Fruit fly (Drosophila melanogaster) whole organism, embryonic: ENCODE measurements around the gene Sf3b6.
A peak's percentile ranks its signal among the peaks of the same experiment; 100 is the strongest.

Source experiments
- CG1233 ChIP-seq: fragments of 200-800 bp; sonication (Bioruptor generic); optimal IDR thresholded peaks from 4 replicates; lab custom pipeline; 2018; ENCODE audit warnings: missing biosample characterization, mild to moderate bottlenecking, missing genetic modification characterization
- CG13123 ChIP-seq: fragments of 200-800 bp; sonication (Bioruptor generic); optimal IDR thresholded peaks from 2 replicates; lab custom pipeline; 2016; ENCODE audit warnings: missing biosample characterization, missing genetic modification characterization
- CG13287 ChIP-seq: fragments of 200-800 bp; sonication (Bioruptor generic); IDR thresholded peaks from 2 replicates; pipeline ENCODE4 v1.3.6; 2022; ENCODE audit warnings: missing biosample characterization, missing genetic modification characterization; ENCODE audit not compliant: partially characterized antibody
- CG17568 ChIP-seq: fragments of 200-800 bp; sonication (Bioruptor generic); optimal IDR thresholded peaks from 2 replicates; lab custom pipeline; 2018; ENCODE audit warnings: missing biosample characterization, mild to moderate bottlenecking, missing genetic modification characterization, moderate library complexity
- CG17829 ChIP-seq: fragments of 200-800 bp; optimal IDR thresholded peaks from 2 replicates; lab custom pipeline; 2019; ENCODE audit warnings: missing biosample characterization, mild to moderate bottlenecking, missing genetic modification characterization, moderate library complexity
- CG18476 ChIP-seq: fragments of 200-800 bp; sonication (Bioruptor generic); optimal IDR thresholded peaks from 2 replicates; lab custom pipeline; 2016; ENCODE audit warnings: missing biosample characterization, mild to moderate bottlenecking, missing genetic modification characterization
- CG18599 ChIP-seq: fragments of 200-800 bp; sonication (Bioruptor generic); optimal IDR thresholded peaks from 3 replicates; lab custom pipeline; 2017; ENCODE audit warnings: missing biosample characterization, missing genetic modification characterization, mild to moderate bottlenecking, moderate library complexity, missing genetic modification reagents
- CG34422 ChIP-seq: fragments of 200-800 bp; sonication (Bioruptor generic); IDR thresholded peaks from 3 replicates; pipeline ENCODE4 v1.3.6; 2022; ENCODE audit warnings: missing biosample characterization, missing genetic modification characterization
- CG4820 ChIP-seq: fragments of 200-800 bp; sonication (Bioruptor generic); optimal IDR thresholded peaks from 3 replicates; lab custom pipeline; 2016; ENCODE audit warnings: missing biosample characterization, missing genetic modification characterization
- CG6654 ChIP-seq: fragments of 200-800 bp; sonication (Bioruptor generic); optimal IDR thresholded peaks from 2 replicates; lab custom pipeline; 2017; ENCODE audit warnings: missing biosample characterization, mild to moderate bottlenecking, missing genetic modification characterization
- CG9215 ChIP-seq: fragments of 200-800 bp; sonication (Bioruptor generic); IDR thresholded peaks from 2 replicates; pipeline ENCODE4 v1.3.6; 2022; ENCODE audit warnings: missing biosample characterization, missing genetic modification characterization
- CG9727 ChIP-seq: fragments of 200-800 bp; sonication (Bioruptor generic); optimal IDR thresholded peaks from 3 replicates; lab custom pipeline; 2017; ENCODE audit warnings: missing biosample characterization, mild to moderate bottlenecking, missing genetic modification characterization
- Chrac-16 ChIP-seq: fragments of 200-800 bp; sonication (Bioruptor generic); optimal IDR thresholded peaks from 3 replicates; lab custom pipeline; 2016; ENCODE audit warnings: missing biosample characterization, missing genetic modification characterization
- ERR ChIP-seq: fragments of 200-800 bp; sonication (Bioruptor generic); optimal IDR thresholded peaks from 2 replicates; lab custom pipeline; 2016; ENCODE audit warnings: missing biosample characterization, missing genetic modification characterization
- Eip74EF ChIP-seq, 2 experiments: fragments of 200-800 bp in 1 of 2; fragments of >200 bp in 1 of 2; sonication (Bioruptor generic) in 1 of 2; optimal IDR thresholded peaks; 2 replicates each; lab custom pipeline; 2017 to 2019; ENCODE audit warnings: missing biosample characterization in 2 of 2, missing genetic modification characterization in 2 of 2, mild to moderate bottlenecking in 1 of 2, moderate library complexity in 1 of 2
- Fer1 ChIP-seq: fragments of 200-800 bp; sonication (Bioruptor generic); optimal IDR thresholded peaks from 2 replicates; lab custom pipeline; 2017; ENCODE audit warnings: missing biosample characterization, mild to moderate bottlenecking, missing genetic modification characterization
- Fer2 ChIP-seq: fragments of 200-800 bp; sonication (Bioruptor generic); optimal IDR thresholded peaks from 2 replicates; lab custom pipeline; 2018; ENCODE audit warnings: missing biosample characterization, mild to moderate bottlenecking, missing genetic modification characterization, moderate library complexity
- Fer3 ChIP-seq: fragments of 200-800 bp; sonication (Bioruptor generic); optimal IDR thresholded peaks from 2 replicates; lab custom pipeline; 2018; ENCODE audit warnings: missing biosample characterization, mild to moderate bottlenecking, missing genetic modification characterization, moderate library complexity
- HHEX ChIP-seq: fragments of 200-800 bp; sonication (Bioruptor generic); optimal IDR thresholded peaks from 3 replicates; lab custom pipeline; 2017; ENCODE audit warnings: missing biosample characterization, mild to moderate bottlenecking, missing genetic modification characterization, missing genetic modification reagents
- Hr51 ChIP-seq, 2 experiments: fragments of 200-800 bp; sonication (Bioruptor generic); optimal IDR thresholded peaks; 2 replicates in 1 of 2; 3 replicates in 1 of 2; lab custom pipeline; 2016 to 2018; ENCODE audit warnings: missing biosample characterization in 2 of 2, missing genetic modification characterization in 2 of 2, mild to moderate bottlenecking in 1 of 2, moderate library complexity in 1 of 2
- Hr78 ChIP-seq, 2 experiments: fragments of 200-800 bp in 1 of 2; fragments of >200 bp in 1 of 2; sonication (Bioruptor generic) in 1 of 2; optimal IDR thresholded peaks; 2 replicates each; lab custom pipeline; 2017 to 2019; ENCODE audit warnings: missing biosample characterization in 2 of 2, missing genetic modification characterization in 2 of 2, mild to moderate bottlenecking in 1 of 2, moderate library complexity in 1 of 2
- Lhr ChIP-seq: fragments of 200-800 bp; sonication (Bioruptor generic); optimal IDR thresholded peaks from 3 replicates; lab custom pipeline; 2017; ENCODE audit warnings: mild to moderate bottlenecking, missing biosample characterization, missing genetic modification reagents, missing genetic modification characterization
- MESR4 ChIP-seq: fragments of 200-800 bp; sonication (Bioruptor generic); optimal IDR thresholded peaks from 2 replicates; lab custom pipeline; 2018; ENCODE audit warnings: missing biosample characterization, mild to moderate bottlenecking, missing genetic modification characterization, moderate library complexity
- Nf-YA ChIP-seq: fragments of 200-800 bp; sonication (Bioruptor generic); IDR thresholded peaks from 2 replicates; pipeline ENCODE4 v1.3.6; 2022; ENCODE audit warnings: missing biosample characterization, missing genetic modification characterization
- Oli ChIP-seq: fragments of 200-800 bp; sonication (Bioruptor generic); optimal IDR thresholded peaks from 2 replicates; lab custom pipeline; 2018; ENCODE audit warnings: missing biosample characterization, mild to moderate bottlenecking, missing genetic modification characterization, moderate library complexity
- Opbp ChIP-seq: fragments of 200-800 bp; sonication (Bioruptor generic); IDR thresholded peaks from 3 replicates; pipeline ENCODE4 v1.3.6; 2022; ENCODE audit warnings: missing biosample characterization, missing genetic modification characterization; ENCODE audit not compliant: partially characterized antibody
- Optix ChIP-seq: fragments of 200-800 bp; sonication (Bioruptor generic); IDR thresholded peaks from 3 replicates; pipeline ENCODE4 v1.3.6; 2022; ENCODE audit warnings: missing biosample characterization, missing genetic modification characterization
- Side ChIP-seq: fragments of 200-800 bp; sonication (Bioruptor generic); optimal IDR thresholded peaks from 2 replicates; lab custom pipeline; 2016; ENCODE audit warnings: missing biosample characterization, missing genetic modification characterization
- Sin3A ChIP-seq: fragments of >200 bp; optimal IDR thresholded peaks from 2 replicates; lab custom pipeline; 2018
- Usf ChIP-seq: fragments of 200-800 bp; sonication (Bioruptor generic); optimal IDR thresholded peaks from 2 replicates; lab custom pipeline; 2017; ENCODE audit warnings: missing genotype, missing biosample characterization, missing genetic modification characterization
- ab ChIP-seq: fragments of 200-800 bp; sonication (Bioruptor generic); optimal IDR thresholded peaks from 2 replicates; lab custom pipeline; 2016; ENCODE audit warnings: missing biosample characterization, missing genetic modification characterization
- ac ChIP-seq: fragments of 200-800 bp; sonication (Bioruptor generic); optimal IDR thresholded peaks from 3 replicates; lab custom pipeline; 2017; ENCODE audit warnings: missing biosample characterization, mild to moderate bottlenecking, missing genetic modification characterization
- al ChIP-seq: fragments of 200-800 bp; sonication (Bioruptor generic); IDR thresholded peaks from 2 replicates; pipeline ENCODE4 v1.3.6; 2022; ENCODE audit warnings: missing biosample characterization, missing genetic modification characterization
- ara ChIP-seq: fragments of 200-800 bp; sonication (Bioruptor generic); IDR thresholded peaks from 2 replicates; pipeline ENCODE4 v1.3.6; 2022; ENCODE audit warnings: missing biosample characterization, missing genetic modification characterization
- bowl ChIP-seq: fragments of 200-800 bp; sonication (Bioruptor generic); IDR thresholded peaks from 2 replicates; pipeline ENCODE4 v1.3.6; 2022; ENCODE audit warnings: missing biosample characterization, missing genetic modification characterization
- cas ChIP-seq: fragments of 200-800 bp; sonication (Bioruptor generic); IDR thresholded peaks from 2 replicates; pipeline ENCODE4 v1.3.6; 2022; ENCODE audit warnings: missing biosample characterization, missing genetic modification characterization
- caup ChIP-seq: fragments of 200-800 bp; sonication (Bioruptor generic); optimal IDR thresholded peaks from 3 replicates; lab custom pipeline; 2017; ENCODE audit warnings: missing biosample characterization, mild to moderate bottlenecking, missing genetic modification characterization, moderate library complexity; ENCODE audit not compliant: severe bottlenecking
- chinmo ChIP-seq: fragments of 200-800 bp; sonication (Bioruptor generic); IDR thresholded peaks from 4 replicates; pipeline ENCODE4 v1.3.6; 2022; ENCODE audit warnings: missing biosample characterization, missing genetic modification characterization; ENCODE audit not compliant: partially characterized antibody
- da ChIP-seq: fragments of 200-800 bp; sonication (Bioruptor generic); optimal IDR thresholded peaks from 2 replicates; lab custom pipeline; 2016; ENCODE audit warnings: missing biosample characterization, missing genetic modification characterization
- gce ChIP-seq: fragments of 200-800 bp; sonication (Bioruptor generic); IDR thresholded peaks from 3 replicates; pipeline ENCODE4 v1.3.6; 2022; ENCODE audit warnings: missing biosample characterization, missing genetic modification characterization
- gro ChIP-seq: fragments of 200-800 bp; sonication (Bioruptor generic); optimal IDR thresholded peaks from 2 replicates; lab custom pipeline; 2016; ENCODE audit warnings: missing biosample characterization, missing genetic modification characterization
- ham ChIP-seq: fragments of 200-800 bp; sonication (Bioruptor generic); IDR thresholded peaks from 2 replicates; pipeline ENCODE4 v1.3.6; 2022; ENCODE audit warnings: missing biosample characterization, missing genetic modification characterization
- ind ChIP-seq: fragments of 200-800 bp; sonication (Bioruptor generic); optimal IDR thresholded peaks from 3 replicates; lab custom pipeline; 2016; ENCODE audit warnings: missing biosample characterization, missing genetic modification characterization
- kah ChIP-seq: fragments of 200-800 bp; sonication (Bioruptor generic); optimal IDR thresholded peaks from 2 replicates; lab custom pipeline; 2018; ENCODE audit warnings: missing biosample characterization, mild to moderate bottlenecking, missing genetic modification characterization
- lbe ChIP-seq: fragments of 200-800 bp; sonication (Bioruptor generic); optimal IDR thresholded peaks from 2 replicates; lab custom pipeline; 2016; ENCODE audit warnings: missing biosample characterization, mild to moderate bottlenecking, missing genetic modification characterization
- luna ChIP-seq: fragments of 200-800 bp; sonication (Bioruptor generic); optimal IDR thresholded peaks from 2 replicates; lab custom pipeline; 2016; ENCODE audit warnings: missing biosample characterization, missing genetic modification characterization
- nau ChIP-seq: fragments of 200-800 bp; sonication (Bioruptor generic); optimal IDR thresholded peaks from 3 replicates; lab custom pipeline; 2017; ENCODE audit warnings: missing biosample characterization, mild to moderate bottlenecking, missing genetic modification characterization, missing genetic modification reagents
- ro ChIP-seq: fragments of 200-800 bp; sonication (Bioruptor generic); IDR thresholded peaks from 2 replicates; pipeline ENCODE4 v1.3.6; 2022; ENCODE audit warnings: missing biosample characterization, missing genetic modification characterization
- sisA ChIP-seq: fragments of 200-800 bp; sonication (Bioruptor generic); IDR thresholded peaks from 2 replicates; pipeline ENCODE4 v1.3.6; 2022; ENCODE audit warnings: missing biosample characterization, missing genetic modification characterization
- ssp ChIP-seq: fragments of 200-800 bp; sonication (Bioruptor generic); IDR thresholded peaks from 2 replicates; pipeline ENCODE4 v1.3.6; 2022; ENCODE audit warnings: missing biosample characterization, missing genetic modification characterization

Gene Sf3b6

dm6 chr3L:6218517-6219155 is 25.7 kb upstream of the Sf3b6 start (continued):
- TF ChIP-seq Fer3 (tag; lab: Kevin White, UChicago) (no peak), ssp (no peak), CG4820 (no peak), Lhr (GFP tag; lab: Kevin White, UChicago) (no peak), Sin3A (no peak), nau (GFP tag; lab: Kevin White, UChicago) (peak; percentile 16), luna (GFP tag; lab: Kevin White, UChicago) (no peak), CG9215 (GFP tag; lab: Robert Waterston, UW) (no peak), ac (GFP tag; lab: Kevin White, UChicago) (peak; percentile 32), Optix (no peak), kah (peak; percentile 29), sisA (GFP tag; lab: Robert Waterston, UW) (no peak), Hr78 (GFP tag; optimal IDR thresholded peaks at IDR 0.05; lab: Kevin White, UChicago) (no peak), Usf (GFP tag; lab: Kevin White, UChicago) (no peak), Side (no peak), CG6654 (peak; percentile 75), Fer2 (no peak), lbe (GFP tag; lab: Kevin White, UChicago) (peak; percentile 44), al (GFP tag; lab: Robert Waterston, UW) (no peak), caup (no peak), CG13287 (GFP tag; lab: Robert Waterston, UW) (peak; percentile 68), cas (GFP tag; lab: Robert Waterston, UW) (no peak), Eip74EF (GFP tag; optimal IDR thresholded peaks at IDR 0.05; lab: Kevin White, UChicago) (peak in 1 of 2 experiments; percentile 63), CG18476 (GFP tag; lab: Kevin White, UChicago) (no peak), Opbp (peak; percentile 47; the same call in 1 of the 3 replicates), CG13123 (GFP tag; lab: Kevin White, UChicago) (no peak), ara (GFP tag; lab: Robert Waterston, UW) (no peak), CG1233 (no peak), ro (GFP tag; lab: Robert Waterston, UW) (no peak), bowl (GFP tag; lab: Robert Waterston, UW) (no peak), Hr51 (GFP tag; optimal IDR thresholded peaks at IDR 0.05; lab: Kevin White, UChicago) (no peak), Oli (tag; lab: Kevin White, UChicago) (no peak), CG17829 (tag; lab: Kevin White, UChicago) (no peak), ham (no peak), ab (GFP tag; lab: Kevin White, UChicago) (no peak), ind (GFP tag; lab: Kevin White, UChicago) (no peak), CG18599 (no peak), HHEX (GFP tag; lab: Kevin White, UChicago) (no peak), da (GFP tag; lab: Kevin White, UChicago) (no peak), CG9727 (GFP tag; lab: Kevin White, UChicago) (no peak), gro (GFP tag; lab: Kevin White, UChicago) (no peak), gce (GFP tag; lab: Robert Waterston, UW) (peak; percentile 64; the same call in 1 of the 3 replicates), Chrac-16 (no peak), MESR4 (no peak), Nf-YA (no peak), ERR (GFP tag; lab: Kevin White, UChicago) (no peak), Fer1 (GFP tag; lab: Kevin White, UChicago) (peak; percentile 39), chinmo (peak; percentile 93), CG17568 (peak; percentile 58), CG34422 (GFP tag; lab: Robert Waterston, UW) (peak; percentile 95; the same call in 2 of the 3 replicates)
